Fruit fly (Drosophila melanogaster) whole organism, embryonic: ENCODE measurements around the gene Unr.
A peak's percentile ranks its signal among the peaks of the same experiment; 100 is the strongest.

Experiments used
- ATbp ChIP-seq: fragments of 200-800 bp; sonication (Bioruptor generic); optimal IDR thresholded peaks from 2 replicates; lab custom pipeline; 2017; ENCODE audit warnings: missing biosample characterization, mild to moderate bottlenecking, missing genetic modification characterization, missing genetic modification reagents
- CG10274 ChIP-seq: fragments of 200-800 bp; sonication (Bioruptor generic); optimal IDR thresholded peaks from 3 replicates; lab custom pipeline; 2017; ENCODE audit warnings: missing biosample characterization, mild to moderate bottlenecking, missing genetic modification characterization
- CG10431 ChIP-seq: fragments of 200-800 bp; sonication (Bioruptor generic); optimal IDR thresholded peaks from 3 replicates; lab custom pipeline; 2018; ENCODE audit warnings: missing biosample characterization, mild to moderate bottlenecking, missing genetic modification characterization
- CG11398 ChIP-seq: fragments of 200-800 bp; sonication (Bioruptor generic); optimal IDR thresholded peaks from 2 replicates; lab custom pipeline; 2016; ENCODE audit warnings: missing biosample characterization, missing genetic modification characterization
- CG11723 ChIP-seq: fragments of 200-800 bp; sonication (Bioruptor generic); optimal IDR thresholded peaks from 2 replicates; lab custom pipeline; 2017; ENCODE audit warnings: missing biosample characterization, mild to moderate bottlenecking, missing genetic modification characterization
- CG12219 ChIP-seq: fragments of 200-800 bp; sonication (Bioruptor generic); optimal IDR thresholded peaks from 3 replicates; lab custom pipeline; 2018; ENCODE audit warnings: missing biosample characterization, mild to moderate bottlenecking, missing genetic modification characterization
- CG12236 ChIP-seq: fragments of 200-800 bp; sonication (Bioruptor generic); optimal IDR thresholded peaks from 2 replicates; lab custom pipeline; 2016; ENCODE audit warnings: missing biosample characterization, missing genetic modification characterization
- CG12391 ChIP-seq: fragments of 200-800 bp; sonication (Bioruptor generic); optimal IDR thresholded peaks from 3 replicates; lab custom pipeline; 2018; ENCODE audit warnings: missing biosample characterization, mild to moderate bottlenecking, missing genetic modification characterization, moderate library complexity
- CG12769 ChIP-seq: fragments of 200-800 bp; sonication (Bioruptor generic); optimal IDR thresholded peaks from 2 replicates; lab custom pipeline; 2019; ENCODE audit warnings: missing biosample characterization, mild to moderate bottlenecking, missing genetic modification characterization, moderate library complexity
- CG13894 ChIP-seq: fragments of 200-800 bp; sonication (Bioruptor generic); optimal IDR thresholded peaks from 3 replicates; lab custom pipeline; 2018; ENCODE audit warnings: missing biosample characterization, mild to moderate bottlenecking, missing genetic modification characterization, moderate library complexity
- CG15514 ChIP-seq: fragments of 200-800 bp; sonication (Bioruptor generic); optimal IDR thresholded peaks from 3 replicates; lab custom pipeline; 2017; ENCODE audit warnings: missing biosample characterization, missing genetic modification characterization, mild to moderate bottlenecking, moderate library complexity, missing genetic modification reagents
- CG16779 ChIP-seq: fragments of 200-800 bp; sonication (Bioruptor generic); IDR thresholded peaks from 2 replicates; pipeline ENCODE4 v1.3.6; 2022; ENCODE audit warnings: missing biosample characterization, missing genetic modification characterization
- CG16813 ChIP-seq: fragments of 200-800 bp; sonication (Bioruptor generic); IDR thresholded peaks from 3 replicates; pipeline ENCODE4 v1.3.6; 2022; ENCODE audit warnings: missing biosample characterization, missing genetic modification characterization; ENCODE audit not compliant: partially characterized antibody
- CG17829 ChIP-seq: fragments of 200-800 bp; optimal IDR thresholded peaks from 2 replicates; lab custom pipeline; 2019; ENCODE audit warnings: missing biosample characterization, mild to moderate bottlenecking, missing genetic modification characterization, moderate library complexity
- CG2199 ChIP-seq: fragments of 200-800 bp; sonication (Bioruptor generic); IDR thresholded peaks from 3 replicates; pipeline ENCODE4 v1.3.6; 2022; ENCODE audit warnings: missing biosample characterization, missing genetic modification characterization
- CG42726 ChIP-seq: fragments of 200-800 bp; sonication (Bioruptor generic); IDR thresholded peaks from 2 replicates; pipeline ENCODE4 v1.3.6; 2022; ENCODE audit warnings: missing biosample characterization, missing genetic modification characterization; ENCODE audit not compliant: partially characterized antibody
- CG6813 ChIP-seq: fragments of 200-800 bp; sonication (Bioruptor generic); optimal IDR thresholded peaks from 2 replicates; lab custom pipeline; 2017; ENCODE audit warnings: missing biosample characterization, missing genetic modification characterization, mild to moderate bottlenecking, moderate library complexity, missing genetic modification reagents
- CG8359 ChIP-seq: fragments of 200-800 bp; sonication (Bioruptor generic); optimal IDR thresholded peaks from 2 replicates; lab custom pipeline; 2017; ENCODE audit warnings: missing biosample characterization, mild to moderate bottlenecking, missing genetic modification characterization, borderline replicate concordance
- CG8765 ChIP-seq: fragments of 200-800 bp; sonication (Bioruptor generic); IDR thresholded peaks from 2 replicates; pipeline ENCODE4 v1.3.6; 2022; ENCODE audit warnings: missing biosample characterization, missing genetic modification characterization
- CHES-1-like ChIP-seq: fragments of 200-800 bp; sonication (Bioruptor generic); optimal IDR thresholded peaks from 2 replicates; lab custom pipeline; 2016; ENCODE audit warnings: missing biosample characterization, missing genetic modification characterization
- CrebB ChIP-seq: fragments of 200-800 bp; sonication (Bioruptor generic); optimal IDR thresholded peaks from 3 replicates; lab custom pipeline; 2018; ENCODE audit warnings: missing biosample characterization, mild to moderate bottlenecking, missing genetic modification characterization
- Dad ChIP-seq: fragments of 200-800 bp; sonication (Bioruptor generic); optimal IDR thresholded peaks from 3 replicates; lab custom pipeline; 2016; ENCODE audit warnings: missing biosample characterization, missing genetic modification characterization
- Dbx ChIP-seq: fragments of 200-800 bp; sonication (Bioruptor generic); IDR thresholded peaks from 3 replicates; pipeline ENCODE4 v1.3.6; 2022; ENCODE audit warnings: missing biosample characterization, missing genetic modification characterization
- Drgx ChIP-seq: fragments of 200-800 bp; sonication (Bioruptor generic); IDR thresholded peaks from 2 replicates; pipeline ENCODE4 v1.3.6; 2022; ENCODE audit warnings: missing biosample characterization, missing genetic modification characterization
- Fer1 ChIP-seq: fragments of 200-800 bp; sonication (Bioruptor generic); optimal IDR thresholded peaks from 2 replicates; lab custom pipeline; 2017; ENCODE audit warnings: missing biosample characterization, mild to moderate bottlenecking, missing genetic modification characterization
- Gsc ChIP-seq: fragments of 200-800 bp; sonication (Bioruptor generic); IDR thresholded peaks from 2 replicates; pipeline ENCODE4 v1.3.6; 2022; ENCODE audit warnings: missing biosample characterization, missing genetic modification characterization
- Jarid2 ChIP-seq: fragments of 200-800 bp; sonication (Bioruptor generic); optimal IDR thresholded peaks from 3 replicates; lab custom pipeline; 2017; ENCODE audit warnings: mild to moderate bottlenecking, missing biosample characterization, missing genetic modification reagents, missing genetic modification characterization
- Max ChIP-seq: fragments of 200-800 bp; sonication (Bioruptor generic); optimal IDR thresholded peaks from 2 replicates; lab custom pipeline; 2016; ENCODE audit warnings: missing biosample characterization, mild to moderate bottlenecking, missing genetic modification characterization
- Neu2 ChIP-seq: fragments of 200-800 bp; sonication (Bioruptor generic); optimal IDR thresholded peaks from 3 replicates; lab custom pipeline; 2016; ENCODE audit warnings: missing biosample characterization, missing genetic modification characterization, borderline replicate concordance
- Sox100B ChIP-seq: fragments of 200-800 bp; sonication (Bioruptor generic); optimal IDR thresholded peaks from 3 replicates; lab custom pipeline; 2018; ENCODE audit warnings: missing biosample characterization, mild to moderate bottlenecking, missing genetic modification characterization
- Sox102F ChIP-seq: fragments of 200-800 bp; sonication (Bioruptor generic); optimal IDR thresholded peaks from 2 replicates; lab custom pipeline; 2018; ENCODE audit warnings: missing biosample characterization, mild to moderate bottlenecking, missing genetic modification characterization, moderate library complexity
- TFAM ChIP-seq: fragments of 200-800 bp; sonication (Bioruptor generic); optimal IDR thresholded peaks from 2 replicates; lab custom pipeline; 2017; ENCODE audit warnings: missing biosample characterization, missing genetic modification characterization, inconsistent platforms
- aop ChIP-seq: fragments of 200-800 bp; sonication (Bioruptor generic); IDR thresholded peaks from 2 replicates; pipeline ENCODE4 v1.3.6; 2022; ENCODE audit warnings: missing biosample characterization, missing genetic modification characterization
- ash1 ChIP-seq: fragments of 200-800 bp; sonication (Bioruptor generic); optimal IDR thresholded peaks from 2 replicates; lab custom pipeline; 2018; ENCODE audit warnings: missing biosample characterization, mild to moderate bottlenecking, missing genetic modification characterization
- ato ChIP-seq: fragments of 200-800 bp; sonication (Bioruptor generic); IDR thresholded peaks from 2 replicates; pipeline ENCODE4 v1.3.6; 2022; ENCODE audit warnings: missing biosample characterization, missing genetic modification characterization; ENCODE audit not compliant: partially characterized antibody
- br ChIP-seq: fragments of >200 bp; optimal IDR thresholded peaks from 2 replicates; lab custom pipeline; 2017
- cad ChIP-seq: fragments of >200 bp; optimal IDR thresholded peaks from 2 replicates; lab custom pipeline; 2017; ENCODE audit warnings: missing biosample characterization, missing genetic modification characterization
- da ChIP-seq: fragments of 200-800 bp; sonication (Bioruptor generic); optimal IDR thresholded peaks from 2 replicates; lab custom pipeline; 2016; ENCODE audit warnings: missing biosample characterization, missing genetic modification characterization
- her ChIP-seq: fragments of 200-800 bp; sonication (Bioruptor generic); optimal IDR thresholded peaks from 2 replicates; lab custom pipeline; 2016; ENCODE audit warnings: missing biosample characterization, missing genetic modification characterization
- ind ChIP-seq: fragments of 200-800 bp; sonication (Bioruptor generic); optimal IDR thresholded peaks from 3 replicates; lab custom pipeline; 2016; ENCODE audit warnings: missing biosample characterization, missing genetic modification characterization
- lov ChIP-seq, 2 experiments: fragments of 200-800 bp in 1 of 2; fragments of >200 bp in 1 of 2; sonication (Bioruptor generic) in 1 of 2; IDR thresholded peaks in 1 of 2; optimal IDR thresholded peaks in 1 of 2; 2 replicates in 1 of 2; 3 replicates in 1 of 2; pipeline versions ENCODE4 v1.3.6 to Lab custom; 2017 to 2022; ENCODE audit warnings: missing biosample characterization in 1 of 2, missing genetic modification characterization in 1 of 2
- maf-S ChIP-seq: fragments of 200-800 bp; sonication (Bioruptor generic); optimal IDR thresholded peaks from 2 replicates; lab custom pipeline; 2016; ENCODE audit warnings: missing biosample characterization, missing genetic modification characterization
- nom ChIP-seq: fragments of 200-800 bp; sonication (Bioruptor generic); optimal IDR thresholded peaks from 2 replicates; lab custom pipeline; 2017; ENCODE audit warnings: missing biosample characterization, missing genetic modification characterization, mild to moderate bottlenecking, moderate library complexity, missing genetic modification reagents
- pita ChIP-seq: fragments of 200-800 bp; sonication (Bioruptor generic); optimal IDR thresholded peaks from 2 replicates; lab custom pipeline; 2017; ENCODE audit warnings: missing biosample characterization, mild to moderate bottlenecking, missing genetic modification characterization
- pros ChIP-seq: fragments of 200-800 bp; sonication (Bioruptor generic); optimal IDR thresholded peaks from 3 replicates; lab custom pipeline; 2019; ENCODE audit warnings: missing biosample characterization, mild to moderate bottlenecking, missing genetic modification characterization, moderate library complexity
- sc ChIP-seq, 3 experiments: fragments of >200 bp in 2 of 3; fragments of 200-800 bp in 1 of 3; sonication (Bioruptor generic) in 1 of 3; optimal IDR thresholded peaks; 2 replicates in 2 of 3; 3 replicates in 1 of 3; lab custom pipeline; 2017; ENCODE audit warnings: mild to moderate bottlenecking in 1 of 3, missing biosample characterization in 1 of 3, missing genetic modification characterization in 1 of 3, missing genetic modification reagents in 1 of 3
- schlank ChIP-seq: fragments of 200-800 bp; sonication (Bioruptor generic); optimal IDR thresholded peaks from 2 replicates; lab custom pipeline; 2018; ENCODE audit warnings: missing biosample characterization, mild to moderate bottlenecking, missing genetic modification characterization
- stwl ChIP-seq: fragments of 200-800 bp; sonication (Bioruptor generic); optimal IDR thresholded peaks from 3 replicates; lab custom pipeline; 2018; ENCODE audit warnings: missing biosample characterization, mild to moderate bottlenecking, missing genetic modification characterization, moderate library complexity
- tin ChIP-seq: fragments of 200-800 bp; sonication (Bioruptor generic); optimal IDR thresholded peaks from 3 replicates; lab custom pipeline; 2016; ENCODE audit warnings: missing biosample characterization, missing genetic modification characterization

Unr gene

DNA sequence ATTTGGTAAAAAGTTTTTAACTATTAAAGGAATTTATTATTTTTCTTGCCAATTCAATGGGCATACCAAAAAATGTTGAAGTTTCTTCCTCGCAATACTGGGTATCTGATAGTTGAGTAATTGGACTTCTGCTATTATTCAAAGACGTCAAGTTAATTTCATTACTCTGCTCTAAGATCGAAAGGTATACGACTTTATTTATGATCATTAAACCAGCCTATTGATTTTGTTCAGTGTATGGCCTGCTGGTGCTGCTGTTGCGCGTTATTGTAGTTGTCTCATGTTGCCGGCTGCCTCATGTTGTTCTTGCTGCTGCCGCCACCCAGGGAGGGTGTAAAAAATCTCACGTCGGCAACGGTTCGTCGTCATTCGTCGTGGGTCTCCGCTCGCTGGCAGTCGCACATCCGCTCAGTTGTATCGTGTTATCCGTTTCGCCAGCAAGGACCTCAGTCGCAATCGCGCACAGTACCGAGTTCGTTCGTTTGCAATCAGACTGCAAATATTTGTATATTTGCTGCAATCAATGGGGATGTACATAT, 46.5 kb downstream of the Unr start, which contains the start of gene CG7120 (continued):
- TF ChIP-seq CG11398 (no peak), sc (optimal IDR thresholded peaks at IDR 0.05; lab: Kevin White, UChicago) (no peak), sc (GFP tag; optimal IDR thresholded peaks at IDR 0.05; lab: Kevin White, UChicago) (peak; percentile 39), ash1 (no peak), pros (GFP tag; lab: Kevin White, UChicago) (no peak), Max (GFP tag; lab: Kevin White, UChicago) (peak; percentile 7), CG12219 (GFP tag; lab: Kevin White, UChicago) (peak; percentile 31), CrebB (tag; lab: Kevin White, UChicago) (no peak), nom (GFP tag; lab: Kevin White, UChicago) (no peak), CG42726 (GFP tag; lab: Robert Waterston, UW) (no peak), CG13894 (tag; lab: Kevin White, UChicago) (no peak), CG12769 (tag; lab: Kevin White, UChicago) (no peak), Dbx (GFP tag; lab: Robert Waterston, UW) (0 out of 3 replicates have a peak, but pooled peaks have one; percentile 20), stwl (tag; lab: Kevin White, UChicago) (no peak), CHES-1-like (GFP tag; lab: Kevin White, UChicago) (no peak), maf-S (GFP tag; lab: Kevin White, UChicago) (peak; percentile 26), CG2199 (no peak), ATbp (GFP tag; lab: Kevin White, UChicago) (peak; percentile 26), CG8765 (GFP tag; lab: Robert Waterston, UW) (no peak; the same call in 1 of the 2 replicates), Neu2 (GFP tag; lab: Kevin White, UChicago) (no peak), Sox102F (GFP tag; lab: Kevin White, UChicago) (peak; percentile 59), CG12391 (tag; lab: Kevin White, UChicago) (peak; percentile 58), ind (GFP tag; lab: Kevin White, UChicago) (peak; percentile 62), ato (GFP tag; lab: Robert Waterston, UW) (no peak), CG10274 (GFP tag; lab: Kevin White, UChicago) (no peak), Jarid2 (GFP tag; lab: Kevin White, UChicago) (peak; percentile 49), CG10431 (GFP tag; lab: Kevin White, UChicago) (no peak), aop (GFP tag; lab: Robert Waterston, UW) (no peak), her (GFP tag; lab: Kevin White, UChicago) (no peak), lov (optimal IDR thresholded peaks at IDR 0.05; lab: Kevin White, UChicago) (no peak), lov (GFP tag; IDR thresholded peaks at IDR 0.05; lab: Robert Waterston, UW) (no peak), Gsc (no peak), CG11723 (no peak), CG12236 (GFP tag; lab: Kevin White, UChicago) (no peak), CG6813 (no peak), pita (GFP tag; lab: Kevin White, UChicago) (no peak), cad (GFP tag; lab: Kevin White, UChicago) (no peak), Drgx (GFP tag; lab: Robert Waterston, UW) (no peak), TFAM (GFP tag; lab: Kevin White, UChicago) (no peak), br (lab: Kevin White, UChicago) (no peak), CG17829 (tag; lab: Kevin White, UChicago) (peak; percentile 51), tin (GFP tag; lab: Kevin White, UChicago) (peak; percentile 28), Fer1 (GFP tag; lab: Kevin White, UChicago) (no peak), CG8359 (GFP tag; lab: Kevin White, UChicago) (no peak), Sox100B (GFP tag; lab: Kevin White, UChicago) (peak; percentile 55), Dad (no peak), schlank (tag; lab: Kevin White, UChicago) (no peak), da (GFP tag; lab: Kevin White, UChicago) (no peak), CG15514 (peak; percentile 37), CG16779 (no peak), CG16813 (GFP tag; lab: Robert Waterston, UW) (no peak)
